Worm (Caenorhabditis elegans) whole organism, late embryonic: ENCODE results near the gene srh-79.

Experiments used
- C08G9.2 ChIP-seq: sonication (generic microtip); optimal IDR thresholded peaks from 2 replicates; lab custom pipeline; 2016; ENCODE audit warnings: mild to moderate bottlenecking, missing genetic modification characterization, moderate library complexity, missing compliant biosample characterization
- K02D7.2 ChIP-seq: sonication (generic microtip); optimal IDR thresholded peaks from 2 replicates; lab custom pipeline; 2017; ENCODE audit warnings: mild to moderate bottlenecking, missing genetic modification characterization, missing compliant biosample characterization
- K09A11.1 ChIP-seq: sonication (generic microtip); optimal IDR thresholded peaks from 2 replicates; lab custom pipeline; 2017; ENCODE audit warnings: antibody characterized with exemption, mild to moderate bottlenecking, missing genetic modification characterization, missing compliant biosample characterization; ENCODE audit not compliant: insufficient read depth
- Y22D7AL.16 ChIP-seq: sonication (generic microtip); optimal IDR thresholded peaks from 2 replicates; lab custom pipeline; 2016; ENCODE audit warnings: missing genetic modification characterization, missing compliant biosample characterization
- ahr-1 ChIP-seq: sonication (generic microtip); optimal IDR thresholded peaks from 2 replicates; lab custom pipeline; 2016; ENCODE audit warnings: missing genetic modification characterization, missing compliant biosample characterization
- ama-1 ChIP-seq: fragments of 150-350 bp; optimal IDR thresholded peaks from 2 replicates; lab custom pipeline; 2014
- ceh-19 ChIP-seq: fragments of 200-800 bp; sonication (Bioruptor generic); optimal IDR thresholded peaks from 2 replicates; lab custom pipeline; 2018; ENCODE audit warnings: mild to moderate bottlenecking, missing genetic modification characterization, missing compliant biosample characterization
- ceh-2 ChIP-seq: sonication (generic microtip); optimal IDR thresholded peaks from 2 replicates; lab custom pipeline; 2016; ENCODE audit warnings: missing genotype, missing genetic modification characterization, missing compliant biosample characterization
- ceh-22 ChIP-seq: sonication (generic microtip); optimal IDR thresholded peaks from 2 replicates; lab custom pipeline; 2017; ENCODE audit warnings: missing biosample characterization, missing genetic modification characterization
- ceh-24 ChIP-seq: sonication (generic microtip); optimal IDR thresholded peaks from 2 replicates; lab custom pipeline; 2016; ENCODE audit warnings: mild to moderate bottlenecking, missing genetic modification characterization, missing compliant biosample characterization
- ceh-30 ChIP-seq: fragments of 150-350 bp; optimal IDR thresholded peaks from 2 replicates; lab custom pipeline; 2014; ENCODE audit warnings: missing biosample characterization, missing genetic modification characterization
- ceh-31 ChIP-seq: sonication (generic microtip); optimal IDR thresholded peaks from 2 replicates; lab custom pipeline; 2016; ENCODE audit warnings: missing genetic modification characterization, missing compliant biosample characterization
- ceh-34 ChIP-seq: sonication (generic microtip); optimal IDR thresholded peaks from 2 replicates; lab custom pipeline; 2016; ENCODE audit warnings: mild to moderate bottlenecking, missing genetic modification characterization, missing compliant biosample characterization
- ceh-45 ChIP-seq: fragments of 200-800 bp; sonication (Bioruptor generic); IDR thresholded peaks from 2 replicates; pipeline ENCODE4 v1.3.6; 2022; ENCODE audit warnings: missing genetic modification reagents, missing genetic modification characterization, missing compliant biosample characterization
- ceh-48 ChIP-seq: sonication (generic microtip); optimal IDR thresholded peaks from 2 replicates; lab custom pipeline; 2016; ENCODE audit warnings: missing genetic modification characterization, inconsistent platforms, missing compliant biosample characterization
- ceh-6 ChIP-seq: fragments of 200-800 bp; sonication (Bioruptor generic); optimal IDR thresholded peaks from 2 replicates; lab custom pipeline; 2018; ENCODE audit warnings: mild to moderate bottlenecking, missing genetic modification characterization, missing compliant biosample characterization
- che-1 ChIP-seq: sonication (generic microtip); optimal IDR thresholded peaks from 2 replicates; lab custom pipeline; 2016; ENCODE audit warnings: mild to moderate bottlenecking, missing genetic modification characterization, missing compliant biosample characterization
- dmd-4 ChIP-seq: sonication (generic microtip); optimal IDR thresholded peaks from 2 replicates; lab custom pipeline; 2016; ENCODE audit warnings: borderline replicate concordance, missing genetic modification characterization, missing compliant biosample characterization
- dve-1 ChIP-seq: sonication (generic microtip); optimal IDR thresholded peaks from 2 replicates; lab custom pipeline; 2017; ENCODE audit warnings: antibody characterized with exemption, mild to moderate bottlenecking, missing genetic modification characterization, missing compliant biosample characterization
- elt-4 ChIP-seq: sonication (generic microtip); optimal IDR thresholded peaks from 2 replicates; lab custom pipeline; 2016; ENCODE audit warnings: missing genetic modification characterization, missing compliant biosample characterization
- ets-4 ChIP-seq: sonication (generic microtip); optimal IDR thresholded peaks from 2 replicates; lab custom pipeline; 2016; ENCODE audit warnings: missing genetic modification characterization, missing compliant biosample characterization
- eyg-1 ChIP-seq: sonication (generic microtip); optimal IDR thresholded peaks from 2 replicates; lab custom pipeline; 2016; ENCODE audit warnings: missing genotype, missing genetic modification characterization, missing compliant biosample characterization
- fax-1 ChIP-seq: sonication (generic microtip); optimal IDR thresholded peaks from 2 replicates; lab custom pipeline; 2016; ENCODE audit warnings: missing genotype, missing genetic modification characterization, missing compliant biosample characterization
- gmeb-2 ChIP-seq: sonication (generic microtip); optimal IDR thresholded peaks from 2 replicates; lab custom pipeline; 2016; ENCODE audit warnings: missing genetic modification characterization, inconsistent platforms, missing compliant biosample characterization
- hlh-30 ChIP-seq: sonication (generic microtip); optimal IDR thresholded peaks from 2 replicates; lab custom pipeline; 2017; ENCODE audit warnings: antibody characterized with exemption, missing genetic modification characterization, missing compliant biosample characterization; ENCODE audit not compliant: insufficient read depth
- lin-11 ChIP-seq: fragments of 200-800 bp; sonication (Bioruptor generic); optimal IDR thresholded peaks from 2 replicates; lab custom pipeline; 2018; ENCODE audit warnings: mild to moderate bottlenecking, missing genetic modification characterization, missing compliant biosample characterization
- npax-4 ChIP-seq: sonication (generic microtip); optimal IDR thresholded peaks from 2 replicates; lab custom pipeline; 2016; ENCODE audit warnings: missing genetic modification characterization, missing compliant biosample characterization
- odd-2 ChIP-seq: sonication (generic microtip); optimal IDR thresholded peaks from 2 replicates; lab custom pipeline; 2017; ENCODE audit warnings: antibody characterized with exemption, mild to moderate bottlenecking, missing genetic modification characterization, missing compliant biosample characterization
- pag-3 ChIP-seq: sonication (generic microtip); optimal IDR thresholded peaks from 2 replicates; lab custom pipeline; 2016; ENCODE audit warnings: missing compliant biosample characterization, missing genetic modification characterization, borderline replicate concordance
- pha-2 ChIP-seq: sonication (generic microtip); optimal IDR thresholded peaks from 2 replicates; lab custom pipeline; 2017; ENCODE audit warnings: mild to moderate bottlenecking, missing genetic modification characterization, missing compliant biosample characterization
- pha-4 ChIP-seq: fragments of 150-350 bp; optimal IDR thresholded peaks from 2 replicates; lab custom pipeline; 2018; ENCODE audit warnings: missing biosample characterization, missing genetic modification reagents, missing genetic modification characterization
- pqm-1 ChIP-seq: sonication (generic microtip); optimal IDR thresholded peaks from 2 replicates; lab custom pipeline; 2016; ENCODE audit warnings: missing genetic modification characterization, missing compliant biosample characterization
- pros-1 ChIP-seq: fragments of 150-350 bp; optimal IDR thresholded peaks from 2 replicates; lab custom pipeline; 2014; ENCODE audit warnings: missing biosample characterization, missing genetic modification reagents, missing genetic modification characterization
- rnt-1 ChIP-seq: sonication (generic microtip); optimal IDR thresholded peaks from 2 replicates; lab custom pipeline; 2016; ENCODE audit warnings: missing genetic modification characterization, missing compliant biosample characterization
- sdc-2 ChIP-seq: sonication (generic microtip); optimal IDR thresholded peaks from 2 replicates; lab custom pipeline; 2016; ENCODE audit warnings: missing genotype, missing genetic modification characterization, missing compliant biosample characterization
- tbx-2 ChIP-seq: sonication (generic microtip); optimal IDR thresholded peaks from 2 replicates; lab custom pipeline; 2016; ENCODE audit warnings: missing genetic modification characterization, missing compliant biosample characterization
- tbx-7 ChIP-seq: sonication (generic microtip); optimal IDR thresholded peaks from 2 replicates; lab custom pipeline; 2016; ENCODE audit warnings: missing genotype, missing genetic modification characterization, missing compliant biosample characterization
- ttx-3 ChIP-seq: sonication (generic microtip); optimal IDR thresholded peaks from 2 replicates; lab custom pipeline; 2016; ENCODE audit warnings: missing genetic modification reagents, missing genetic modification characterization, missing compliant biosample characterization
- unc-3 ChIP-seq, 2 experiments: fragments of 200-800 bp in 1 of 2; sonication (Bioruptor generic) in 1 of 2; sonication (generic microtip) in 1 of 2; conservative IDR thresholded peaks in 1 of 2; optimal IDR thresholded peaks in 1 of 2; 2 replicates each; pipeline versions ENCODE4 v1.3.6 to Lab custom; 2016 to 2022; ENCODE audit warnings: missing compliant biosample characterization in 2 of 2, missing genetic modification characterization in 2 of 2, missing genetic modification reagents in 1 of 2
- zip-5 ChIP-seq: sonication (generic microtip); optimal IDR thresholded peaks from 2 replicates; lab custom pipeline; 2016; ENCODE audit warnings: missing genetic modification characterization, missing compliant biosample characterization
- ztf-16 ChIP-seq: sonication (generic microtip); optimal IDR thresholded peaks from 2 replicates; lab custom pipeline; 2017; ENCODE audit warnings: missing genetic modification characterization, missing compliant biosample characterization

The srh-79 gene

DNA sequence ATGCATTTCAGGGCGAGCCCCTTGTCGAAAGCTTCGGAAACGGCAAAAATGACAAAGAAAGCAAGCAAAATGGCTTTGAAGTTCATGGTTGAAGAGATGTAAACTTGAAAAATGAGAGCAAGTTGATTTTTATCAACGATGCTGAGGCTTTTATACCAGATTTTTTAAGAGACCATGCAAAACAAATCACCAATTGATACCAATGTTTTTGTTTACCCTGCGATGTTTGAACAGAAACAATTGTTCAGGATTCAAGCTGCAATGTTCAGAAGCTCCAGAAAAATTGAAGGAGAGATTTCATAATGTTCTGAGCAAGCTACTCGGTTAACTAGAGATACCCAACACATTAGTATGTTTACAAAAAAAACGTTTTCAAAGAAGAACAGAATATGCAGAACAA is 24.7 kb downstream of the srh-79 start, which contains the start of gene C54F6.15:
Gene C54F6.15, minus strand, starts transcription at position 101 of the 400 bp plus-strand sequence.
- TF ChIP-seq che-1 (tag; lab: Kevin White, UChicago), result no peak
- no peak for TF ChIP-seq hlh-30 (tag; lab: Kevin White, UChicago)
- no peak for TF ChIP-seq ama-1
- no peak for TF ChIP-seq ztf-16 (tag; lab: Kevin White, UChicago)
- no peak for TF ChIP-seq fax-1
- TF ChIP-seq eyg-1 (tag; lab: Kevin White, UChicago), result no peak
- no peak for TF ChIP-seq ceh-48 (tag; lab: Kevin White, UChicago)
- no peak for TF ChIP-seq ets-4
- no peak for TF ChIP-seq ttx-3 (tag; lab: Kevin White, UChicago)
- TF ChIP-seq rnt-1 (tag; lab: Kevin White, UChicago), result no peak
- TF ChIP-seq tbx-7, result no peak
- TF ChIP-seq zip-5 (tag; lab: Kevin White, UChicago), result no peak
- TF ChIP-seq sdc-2 (tag; lab: Kevin White, UChicago), result no peak
- TF ChIP-seq pros-1 (tag; lab: Kevin White, UChicago), result no peak
- no peak for TF ChIP-seq K09A11.1 (tag; lab: Kevin White, UChicago)

DNA sequence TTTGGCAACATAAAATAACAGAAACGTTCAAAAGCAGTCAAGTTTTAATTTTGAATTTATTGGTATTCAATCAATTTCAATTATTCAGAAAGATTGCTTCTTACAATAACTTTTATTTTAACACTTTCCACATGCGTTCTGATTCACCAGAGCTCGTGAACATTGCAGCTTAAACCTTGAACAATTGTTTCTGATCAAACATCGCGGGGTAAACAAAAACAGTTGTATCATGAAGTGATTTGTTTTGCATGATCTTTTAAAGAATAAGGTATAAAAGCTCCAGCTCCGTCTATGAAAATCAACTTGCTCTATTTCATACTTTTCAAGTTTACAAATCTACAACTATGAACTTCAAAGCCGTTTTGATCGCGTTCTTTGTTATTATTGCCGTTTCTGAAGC is 25.9 kb downstream of the srh-79 start, which contains the start of gene C54F6.6:
Gene C54F6.6, plus strand, starts transcription at position 301 of the 400 bp plus-strand sequence.
- no peak for TF ChIP-seq npax-4 (tag; lab: Kevin White, UChicago)
- TF ChIP-seq pha-4 (tag; lab: Kevin White, UChicago), result no peak
- TF ChIP-seq ceh-31 (tag; lab: Kevin White, UChicago), result no peak
- TF ChIP-seq lin-11, result no peak
- TF ChIP-seq ceh-6, result no peak
- no peak for TF ChIP-seq pqm-1 (tag; lab: Kevin White, UChicago)
- TF ChIP-seq ceh-22 (tag; lab: Kevin White, UChicago), result no peak
- TF ChIP-seq ets-4, result no peak
- no peak for TF ChIP-seq ceh-45 (GFP tag; lab: Robert Waterston, UW)
- TF ChIP-seq ttx-3 (tag; lab: Kevin White, UChicago), result no peak
- TF ChIP-seq K02D7.2 (tag; lab: Kevin White, UChicago), result no peak
- no peak for TF ChIP-seq dve-1 (tag; lab: Kevin White, UChicago)
- TF ChIP-seq ceh-34 (tag; lab: Kevin White, UChicago), result no peak
- TF ChIP-seq tbx-2 (tag; lab: Kevin White, UChicago), result no peak
- no peak for TF ChIP-seq ceh-30 (tag; lab: Kevin White, UChicago)
- no peak for TF ChIP-seq C08G9.2

DNA sequence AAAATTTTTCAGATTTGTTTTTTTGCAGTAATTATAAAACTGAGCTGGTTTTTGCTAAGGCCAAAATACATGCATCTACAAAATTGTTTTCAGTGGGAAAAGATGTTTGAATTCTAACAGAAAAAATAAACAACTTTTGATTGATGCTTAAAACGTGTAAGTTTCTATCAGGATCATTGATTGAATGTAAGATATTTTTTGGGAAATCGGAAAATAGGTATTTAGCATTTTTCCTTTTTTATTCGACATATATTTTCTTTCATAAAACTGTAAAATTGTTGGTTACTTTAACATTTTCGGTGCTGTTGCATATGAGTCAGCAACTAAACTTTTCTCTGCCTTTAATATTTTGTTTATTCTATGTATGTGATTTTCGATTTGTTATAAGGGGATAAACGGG is 26.9 kb downstream of the srh-79 start, which contains the start of gene C54F6.20:
Gene C54F6.20, plus strand, starts transcription at position 301 of the 400 bp plus-strand sequence.
- TF ChIP-seq dmd-4, result no peak
- TF ChIP-seq ceh-19 (GFP tag; lab: Kevin White, UChicago), result no peak
- no peak for TF ChIP-seq pha-2 (tag; lab: Kevin White, UChicago)
- no peak for TF ChIP-seq odd-2 (tag; lab: Kevin White, UChicago)
- TF ChIP-seq pag-3 (tag; lab: Kevin White, UChicago), result no peak
- TF ChIP-seq pha-4 (tag; lab: Kevin White, UChicago), result no peak
- no peak for TF ChIP-seq eyg-1 (tag; lab: Kevin White, UChicago)
- no peak for TF ChIP-seq ceh-30 (tag; lab: Kevin White, UChicago)
- TF ChIP-seq Y22D7AL.16 (tag; lab: Kevin White, UChicago), result no peak
- no peak for TF ChIP-seq ceh-24 (tag; lab: Kevin White, UChicago)
- no peak for TF ChIP-seq ceh-2 (tag; lab: Kevin White, UChicago)
- no peak for TF ChIP-seq ahr-1 (tag; lab: Kevin White, UChicago)
- no peak for TF ChIP-seq sdc-2 (tag; lab: Kevin White, UChicago)
- TF ChIP-seq gmeb-2 (tag; lab: Kevin White, UChicago), result no peak
- TF ChIP-seq elt-4 (tag; lab: Kevin White, UChicago), result no peak
- TF ChIP-seq dve-1 (tag; lab: Kevin White, UChicago), result no peak
- TF ChIP-seq K09A11.1 (tag; lab: Kevin White, UChicago), result no peak
- no peak for TF ChIP-seq ceh-34 (tag; lab: Kevin White, UChicago)
- TF ChIP-seq unc-3 (GFP tag; conservative IDR thresholded peaks at IDR 0.05; lab: Robert Waterston, UW), result no peak
- TF ChIP-seq unc-3 (tag; optimal IDR thresholded peaks at IDR 0.05; lab: Kevin White, UChicago), result no peak
- TF ChIP-seq npax-4 (tag; lab: Kevin White, UChicago), result no peak
